Fruit fly (Drosophila melanogaster) whole organism, embryonic: ENCODE results near the gene Dus3.
A peak's percentile ranks its signal among the peaks of the same experiment; 100 is the strongest.

Source experiments
- B-H1 ChIP-seq: fragments of 200-800 bp; sonication (Bioruptor generic); IDR thresholded peaks from 3 replicates; pipeline ENCODE4 v1.3.6; 2022; ENCODE audit warnings: missing biosample characterization, missing genetic modification characterization
- Bgb ChIP-seq: fragments of 200-800 bp; sonication (Bioruptor generic); IDR thresholded peaks from 2 replicates; pipeline ENCODE4 v1.3.6; 2022; ENCODE audit warnings: missing biosample characterization, missing genetic modification characterization; ENCODE audit not compliant: partially characterized antibody
- CG10267 ChIP-seq: fragments of 200-800 bp; sonication (Bioruptor generic); optimal IDR thresholded peaks from 2 replicates; lab custom pipeline; 2018; ENCODE audit warnings: missing biosample characterization, mild to moderate bottlenecking, missing genetic modification characterization, moderate library complexity
- CG12659 ChIP-seq: fragments of 200-800 bp; sonication (Bioruptor generic); optimal IDR thresholded peaks from 3 replicates; lab custom pipeline; 2017; ENCODE audit warnings: mild to moderate bottlenecking, missing biosample characterization, missing genetic modification reagents, missing genetic modification characterization
- CG15011 ChIP-seq: fragments of 200-800 bp; sonication (Bioruptor generic); optimal IDR thresholded peaks from 3 replicates; lab custom pipeline; 2018; ENCODE audit warnings: missing biosample characterization, mild to moderate bottlenecking, missing genetic modification characterization
- CG15696 ChIP-seq: fragments of 200-800 bp; sonication (Bioruptor generic); optimal IDR thresholded peaks from 2 replicates; lab custom pipeline; 2019; ENCODE audit warnings: missing biosample characterization, mild to moderate bottlenecking, missing genetic modification characterization, moderate library complexity
- CG1602 ChIP-seq: fragments of 200-800 bp; sonication (Bioruptor generic); optimal IDR thresholded peaks from 3 replicates; lab custom pipeline; 2016; ENCODE audit warnings: missing biosample characterization, missing genetic modification characterization
- CG2712 ChIP-seq: fragments of 200-800 bp; optimal IDR thresholded peaks from 3 replicates; lab custom pipeline; 2019; ENCODE audit warnings: missing biosample characterization, mild to moderate bottlenecking, missing genetic modification characterization, moderate library complexity
- CG31365 ChIP-seq: fragments of 200-800 bp; sonication (Bioruptor generic); optimal IDR thresholded peaks from 2 replicates; lab custom pipeline; 2018; ENCODE audit warnings: missing biosample characterization, mild to moderate bottlenecking, missing genetic modification characterization
- CG6813 ChIP-seq: fragments of 200-800 bp; sonication (Bioruptor generic); optimal IDR thresholded peaks from 2 replicates; lab custom pipeline; 2017; ENCODE audit warnings: missing biosample characterization, missing genetic modification characterization, mild to moderate bottlenecking, moderate library complexity, missing genetic modification reagents
- CG7271 ChIP-seq: fragments of 200-800 bp; sonication (Bioruptor generic); optimal IDR thresholded peaks from 2 replicates; lab custom pipeline; 2018; ENCODE audit warnings: missing biosample characterization, mild to moderate bottlenecking, missing genetic modification characterization, moderate library complexity
- CG8388 ChIP-seq: fragments of 200-800 bp; sonication (Bioruptor generic); optimal IDR thresholded peaks from 2 replicates; lab custom pipeline; 2019; ENCODE audit warnings: missing biosample characterization, mild to moderate bottlenecking, missing genetic modification characterization, moderate library complexity
- CG9817 ChIP-seq: fragments of 200-800 bp; sonication (Bioruptor generic); optimal IDR thresholded peaks from 2 replicates; lab custom pipeline; 2018; ENCODE audit warnings: missing biosample characterization, mild to moderate bottlenecking, missing genetic modification characterization, moderate library complexity
- D19A ChIP-seq: fragments of 200-800 bp; optimal IDR thresholded peaks from 3 replicates; lab custom pipeline; 2019; ENCODE audit warnings: missing biosample characterization, mild to moderate bottlenecking, missing genetic modification characterization, moderate library complexity
- Dll ChIP-seq: fragments of 200-800 bp; sonication (Bioruptor generic); IDR thresholded peaks from 4 replicates; pipeline ENCODE4 v1.3.6; 2022; ENCODE audit warnings: missing biosample characterization, missing genetic modification characterization; ENCODE audit not compliant: partially characterized antibody
- Doc3 ChIP-seq: fragments of 200-800 bp; sonication (Bioruptor generic); IDR thresholded peaks from 3 replicates; pipeline ENCODE4 v1.3.6; 2022; ENCODE audit warnings: missing biosample characterization, missing genetic modification characterization; ENCODE audit not compliant: partially characterized antibody
- E2f2 ChIP-seq: fragments of 200-800 bp; sonication (Bioruptor generic); IDR thresholded peaks from 2 replicates; pipeline ENCODE4 v1.3.6; 2022; ENCODE audit warnings: missing biosample characterization, missing genetic modification characterization
- Gsc ChIP-seq: fragments of 200-800 bp; sonication (Bioruptor generic); IDR thresholded peaks from 2 replicates; pipeline ENCODE4 v1.3.6; 2022; ENCODE audit warnings: missing biosample characterization, missing genetic modification characterization
- H15 ChIP-seq: fragments of 200-800 bp; sonication (Bioruptor generic); IDR thresholded peaks from 3 replicates; pipeline ENCODE4 v1.3.6; 2022; ENCODE audit warnings: missing biosample characterization, missing genetic modification characterization
- Hey ChIP-seq: fragments of 200-800 bp; sonication (Bioruptor generic); optimal IDR thresholded peaks from 3 replicates; lab custom pipeline; 2018; ENCODE audit warnings: missing biosample characterization, mild to moderate bottlenecking, missing genetic modification characterization
- MBD-R2 ChIP-seq: fragments of 200-800 bp; sonication (Bioruptor generic); IDR thresholded peaks from 2 replicates; pipeline ENCODE4 v1.3.6; 2022; ENCODE audit warnings: missing biosample characterization, missing genetic modification characterization
- Mes4 ChIP-seq: fragments of 200-800 bp; sonication (Bioruptor generic); optimal IDR thresholded peaks from 2 replicates; lab custom pipeline; 2016; ENCODE audit warnings: missing biosample characterization, missing genetic modification characterization
- PHDP ChIP-seq: fragments of 200-800 bp; sonication (Bioruptor generic); optimal IDR thresholded peaks from 3 replicates; lab custom pipeline; 2018; ENCODE audit warnings: missing biosample characterization, mild to moderate bottlenecking, missing genetic modification characterization, moderate library complexity
- Ptx1 ChIP-seq: fragments of 200-800 bp; sonication (Bioruptor generic); IDR thresholded peaks from 2 replicates; pipeline ENCODE4 v1.3.6; 2022; ENCODE audit warnings: missing biosample characterization, missing genetic modification characterization
- Ravus ChIP-seq: fragments of 200-800 bp; sonication (Bioruptor generic); IDR thresholded peaks from 2 replicates; pipeline ENCODE4 v1.3.6; 2022; ENCODE audit warnings: missing biosample characterization, missing genetic modification characterization
- Rfx ChIP-seq: fragments of 200-800 bp; sonication (Bioruptor generic); IDR thresholded peaks from 2 replicates; pipeline ENCODE4 v1.3.6; 2022; ENCODE audit warnings: missing biosample characterization, missing genetic modification characterization
- YL-1 ChIP-seq: fragments of 200-800 bp; sonication (Bioruptor generic); optimal IDR thresholded peaks from 3 replicates; lab custom pipeline; 2017; ENCODE audit warnings: missing biosample characterization, mild to moderate bottlenecking, missing genetic modification characterization
- ara ChIP-seq: fragments of 200-800 bp; sonication (Bioruptor generic); IDR thresholded peaks from 2 replicates; pipeline ENCODE4 v1.3.6; 2022; ENCODE audit warnings: missing biosample characterization, missing genetic modification characterization
- ase ChIP-seq: fragments of 200-800 bp; sonication (Bioruptor generic); IDR thresholded peaks from 3 replicates; pipeline ENCODE4 v1.3.6; 2022; ENCODE audit warnings: missing biosample characterization, missing genetic modification characterization
- chinmo ChIP-seq: fragments of 200-800 bp; sonication (Bioruptor generic); IDR thresholded peaks from 4 replicates; pipeline ENCODE4 v1.3.6; 2022; ENCODE audit warnings: missing biosample characterization, missing genetic modification characterization; ENCODE audit not compliant: partially characterized antibody
- crc ChIP-seq: fragments of 200-800 bp; sonication (Bioruptor generic); optimal IDR thresholded peaks from 2 replicates; lab custom pipeline; 2016; ENCODE audit warnings: missing biosample characterization, missing genetic modification characterization
- en ChIP-seq: fragments of 200-800 bp; sonication (Bioruptor generic); optimal IDR thresholded peaks from 2 replicates; lab custom pipeline; 2016; ENCODE audit warnings: missing biosample characterization, missing genetic modification characterization
- gce ChIP-seq: fragments of 200-800 bp; sonication (Bioruptor generic); IDR thresholded peaks from 3 replicates; pipeline ENCODE4 v1.3.6; 2022; ENCODE audit warnings: missing biosample characterization, missing genetic modification characterization
- gsb-n ChIP-seq: fragments of 200-800 bp; sonication (Bioruptor generic); optimal IDR thresholded peaks from 3 replicates; lab custom pipeline; 2018; ENCODE audit warnings: missing biosample characterization, mild to moderate bottlenecking, missing genetic modification characterization
- her ChIP-seq: fragments of 200-800 bp; sonication (Bioruptor generic); optimal IDR thresholded peaks from 2 replicates; lab custom pipeline; 2016; ENCODE audit warnings: missing biosample characterization, missing genetic modification characterization
- lilli ChIP-seq: fragments of 200-800 bp; sonication (Bioruptor generic); optimal IDR thresholded peaks from 3 replicates; lab custom pipeline; 2016; ENCODE audit warnings: missing biosample characterization, missing genetic modification characterization
- lmd ChIP-seq: fragments of 200-800 bp; sonication (Bioruptor generic); IDR thresholded peaks from 2 replicates; pipeline ENCODE4 v1.3.6; 2022; ENCODE audit warnings: missing biosample characterization, missing genetic modification characterization
- odd ChIP-seq: fragments of 200-800 bp; sonication (Bioruptor generic); optimal IDR thresholded peaks from 2 replicates; lab custom pipeline; 2017; ENCODE audit warnings: missing biosample characterization, mild to moderate bottlenecking, missing genetic modification characterization
- pros ChIP-seq: fragments of 200-800 bp; sonication (Bioruptor generic); optimal IDR thresholded peaks from 3 replicates; lab custom pipeline; 2019; ENCODE audit warnings: missing biosample characterization, mild to moderate bottlenecking, missing genetic modification characterization, moderate library complexity
- psq ChIP-seq: fragments of 200-800 bp; sonication (Bioruptor generic); optimal IDR thresholded peaks from 2 replicates; lab custom pipeline; 2017; ENCODE audit warnings: missing biosample characterization, missing genetic modification characterization
- pzg ChIP-seq: fragments of 200-800 bp; sonication (Bioruptor generic); optimal IDR thresholded peaks from 3 replicates; lab custom pipeline; 2018; ENCODE audit warnings: missing biosample characterization, mild to moderate bottlenecking, missing genetic modification characterization, moderate library complexity
- row ChIP-seq: fragments of 200-800 bp; sonication (Bioruptor generic); IDR thresholded peaks from 3 replicates; pipeline ENCODE4 v1.3.6; 2022; ENCODE audit warnings: missing biosample characterization, missing genetic modification characterization
- shn ChIP-seq: fragments of 200-800 bp; sonication (Bioruptor generic); optimal IDR thresholded peaks from 3 replicates; lab custom pipeline; 2016; ENCODE audit warnings: missing biosample characterization, missing genetic modification characterization
- stc ChIP-seq: fragments of 200-800 bp; sonication (Bioruptor generic); IDR thresholded peaks from 2 replicates; pipeline ENCODE4 v1.3.6; 2022; ENCODE audit warnings: missing biosample characterization, missing genetic modification characterization
- stwl ChIP-seq: fragments of 200-800 bp; sonication (Bioruptor generic); optimal IDR thresholded peaks from 3 replicates; lab custom pipeline; 2018; ENCODE audit warnings: missing biosample characterization, mild to moderate bottlenecking, missing genetic modification characterization, moderate library complexity
- sug ChIP-seq: fragments of 200-800 bp; optimal IDR thresholded peaks from 2 replicates; lab custom pipeline; 2019; ENCODE audit warnings: missing biosample characterization, mild to moderate bottlenecking, missing genetic modification characterization, moderate library complexity
- tgo ChIP-seq: fragments of 200-800 bp; sonication (Bioruptor generic); IDR thresholded peaks from 3 replicates; pipeline ENCODE4 v1.3.6; 2022; ENCODE audit warnings: missing biosample characterization, missing genetic modification characterization
- trem ChIP-seq: fragments of 200-800 bp; optimal IDR thresholded peaks from 3 replicates; lab custom pipeline; 2019; ENCODE audit warnings: missing biosample characterization, mild to moderate bottlenecking, missing genetic modification characterization, moderate library complexity
- zen2 ChIP-seq: fragments of 200-800 bp; sonication (Bioruptor generic); IDR thresholded peaks from 3 replicates; pipeline ENCODE4 v1.3.6; 2022; ENCODE audit warnings: missing biosample characterization, missing genetic modification characterization; ENCODE audit not compliant: partially characterized antibody

Gene Dus3

DNA sequence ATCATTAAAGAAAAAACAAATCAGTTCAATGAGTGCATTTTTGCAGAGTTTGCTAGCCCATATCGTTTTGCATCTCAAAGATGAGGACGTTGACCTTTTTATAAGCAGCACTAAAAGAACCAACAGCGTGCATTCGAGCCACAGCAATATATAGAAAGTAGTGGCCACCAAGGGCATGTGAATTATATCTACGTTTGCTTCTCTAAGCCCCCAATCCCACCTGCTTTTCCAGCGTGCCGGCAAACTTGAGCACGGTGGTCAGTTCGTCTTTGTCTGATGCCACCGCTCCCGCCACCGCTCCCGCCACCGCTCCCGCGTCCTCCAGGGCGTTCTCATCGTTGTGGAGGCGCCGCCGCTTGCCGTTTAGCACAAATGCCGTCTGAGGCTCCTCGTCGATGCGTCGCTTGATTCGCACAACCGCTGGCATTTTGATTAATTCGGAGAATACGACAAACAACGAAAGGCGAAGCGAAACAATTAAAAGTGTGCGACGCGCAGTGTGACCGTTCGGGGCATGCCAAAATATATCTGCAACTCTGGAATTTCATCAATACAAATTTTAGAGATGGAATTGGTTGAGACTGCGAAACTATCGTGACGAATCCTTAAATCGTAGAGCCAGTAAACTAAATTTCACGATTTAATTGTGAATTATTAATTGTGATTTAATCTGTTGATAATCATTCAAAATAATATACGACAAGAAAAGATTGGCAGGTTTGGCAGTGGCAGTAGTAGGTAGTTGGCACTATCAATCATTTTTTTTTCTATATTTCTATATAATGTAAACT is 36.8 kb downstream of the Dus3 start (continued):
- TF ChIP-seq stwl (peak; percentile 90), ase (peak; percentile 42; the same call in 1 of the 3 replicates), pzg (GFP tag; lab: Kevin White, UChicago) (peak; percentile 73), trem (tag; lab: Kevin White, UChicago) (peak; percentile 57), Mes4 (GFP tag; lab: Kevin White, UChicago) (peak; percentile 11), D19A (tag; lab: Kevin White, UChicago) (peak; percentile 41), CG15696 (peak; percentile 29), stc (no peak), E2f2 (GFP tag; lab: Robert Waterston, UW) (peak; percentile 60), B-H1 (GFP tag; lab: Robert Waterston, UW) (no peak), PHDP (tag; lab: Kevin White, UChicago) (peak; percentile 40), Rfx (GFP tag; lab: Robert Waterston, UW) (peak; percentile 70), CG12659 (GFP tag; lab: Kevin White, UChicago) (peak; percentile 71), CG31365 (tag; lab: Kevin White, UChicago) (no peak), Doc3 (peak; percentile 71), chinmo (0 out of 4 replicates have a peak, but pooled peaks have one; percentile 67), CG9817 (tag; lab: Kevin White, UChicago) (peak; percentile 36), CG15011 (GFP tag; lab: Kevin White, UChicago) (no peak), zen2 (GFP tag; lab: Robert Waterston, UW) (peak; percentile 82; the same call in 2 of the 3 replicates), Gsc (GFP tag; lab: Robert Waterston, UW) (no peak), CG1602 (GFP tag; lab: Kevin White, UChicago) (no peak), H15 (GFP tag; lab: Robert Waterston, UW) (0 out of 3 replicates have a peak, but pooled peaks have one; percentile 44), psq (GFP tag; lab: Kevin White, UChicago) (no peak), gsb-n (tag; lab: Kevin White, UChicago) (peak; percentile 65), gce (GFP tag; lab: Robert Waterston, UW) (no peak), Ravus (GFP tag; lab: Robert Waterston, UW) (no peak), Hey (tag; lab: Kevin White, UChicago) (no peak), row (GFP tag; lab: Robert Waterston, UW) (peak; percentile 88), lmd (peak; percentile 44; the same call in 1 of the 2 replicates), Ptx1 (peak; percentile 40; the same call in 1 of the 2 replicates), ara (GFP tag; lab: Robert Waterston, UW) (no peak), lilli (GFP tag; lab: Kevin White, UChicago) (peak; percentile 65), MBD-R2 (GFP tag; lab: Robert Waterston, UW) (peak; percentile 92), pros (GFP tag; lab: Kevin White, UChicago) (no peak), her (GFP tag; lab: Kevin White, UChicago) (peak; percentile 23), CG6813 (GFP tag; lab: Kevin White, UChicago) (no peak), shn (GFP tag; lab: Kevin White, UChicago) (peak; percentile 33), crc (GFP tag; lab: Kevin White, UChicago) (peak; percentile 11), Bgb (GFP tag; lab: Robert Waterston, UW) (peak; percentile 82), CG2712 (peak; percentile 48), en (GFP tag; lab: Kevin White, UChicago) (no peak), CG7271 (tag; lab: Kevin White, UChicago) (no peak), sug (peak; percentile 31), Dll (GFP tag; lab: Robert Waterston, UW) (peak; percentile 80), YL-1 (GFP tag; lab: Kevin White, UChicago) (peak; percentile 67), CG8388 (GFP tag; lab: Kevin White, UChicago) (peak; percentile 40), odd (GFP tag; lab: Kevin White, UChicago) (no peak), tgo (no peak), CG10267 (tag; lab: Kevin White, UChicago) (peak; percentile 70)
